Fruit fly (Drosophila melanogaster) whole organism, embryonic: ENCODE results near the gene CG14511.

ENCODE experiments used
- Aef1 ChIP-seq: fragments of 200-800 bp; sonication (Bioruptor generic); IDR thresholded peaks from 3 replicates; pipeline ENCODE4 v1.3.6; 2022; ENCODE audit warnings: missing biosample characterization, missing genetic modification characterization
- B-H2 ChIP-seq: fragments of 200-800 bp; sonication (Bioruptor generic); optimal IDR thresholded peaks from 2 replicates; lab custom pipeline; 2018; ENCODE audit warnings: missing biosample characterization, mild to moderate bottlenecking, missing genetic modification characterization
- Blimp-1 ChIP-seq: fragments of 200-800 bp; sonication (Bioruptor generic); optimal IDR thresholded peaks from 3 replicates; lab custom pipeline; 2018; ENCODE audit warnings: missing biosample characterization, missing genetic modification characterization, mild to moderate bottlenecking, moderate library complexity, missing genetic modification reagents
- CG10267 ChIP-seq: fragments of 200-800 bp; sonication (Bioruptor generic); optimal IDR thresholded peaks from 2 replicates; lab custom pipeline; 2018; ENCODE audit warnings: missing biosample characterization, mild to moderate bottlenecking, missing genetic modification characterization, moderate library complexity
- CG11398 ChIP-seq: fragments of 200-800 bp; sonication (Bioruptor generic); optimal IDR thresholded peaks from 2 replicates; lab custom pipeline; 2016; ENCODE audit warnings: missing biosample characterization, missing genetic modification characterization
- CG12236 ChIP-seq: fragments of 200-800 bp; sonication (Bioruptor generic); optimal IDR thresholded peaks from 2 replicates; lab custom pipeline; 2016; ENCODE audit warnings: missing biosample characterization, missing genetic modification characterization
- CG12299 ChIP-seq: fragments of 200-800 bp; sonication (Bioruptor generic); optimal IDR thresholded peaks from 2 replicates; lab custom pipeline; 2018; ENCODE audit warnings: missing biosample characterization, mild to moderate bottlenecking, missing genetic modification characterization
- CG12769 ChIP-seq: fragments of 200-800 bp; sonication (Bioruptor generic); optimal IDR thresholded peaks from 2 replicates; lab custom pipeline; 2019; ENCODE audit warnings: missing biosample characterization, mild to moderate bottlenecking, missing genetic modification characterization, moderate library complexity
- CG13296 ChIP-seq: fragments of 200-800 bp; sonication (Bioruptor generic); optimal IDR thresholded peaks from 3 replicates; lab custom pipeline; 2018; ENCODE audit warnings: missing biosample characterization, mild to moderate bottlenecking, missing genetic modification characterization
- CG13775 ChIP-seq: fragments of 200-800 bp; sonication (Bioruptor generic); optimal IDR thresholded peaks from 3 replicates; lab custom pipeline; 2017; ENCODE audit warnings: missing biosample characterization, mild to moderate bottlenecking, missing genetic modification characterization
- CG14667 ChIP-seq: fragments of 200-800 bp; sonication (Bioruptor generic); IDR thresholded peaks from 2 replicates; pipeline ENCODE4 v1.3.6; 2022; ENCODE audit warnings: missing biosample characterization, missing genetic modification characterization
- CG15269 ChIP-seq: fragments of 200-800 bp; sonication (Bioruptor generic); optimal IDR thresholded peaks from 2 replicates; lab custom pipeline; 2018; ENCODE audit warnings: missing biosample characterization, mild to moderate bottlenecking, missing genetic modification characterization, moderate library complexity
- CG1529 ChIP-seq: fragments of 200-800 bp; sonication (Bioruptor generic); optimal IDR thresholded peaks from 3 replicates; lab custom pipeline; 2018; ENCODE audit warnings: missing biosample characterization, missing genetic modification characterization
- CG15479 ChIP-seq: fragments of 200-800 bp; sonication (Bioruptor generic); optimal IDR thresholded peaks from 3 replicates; lab custom pipeline; 2019; ENCODE audit warnings: missing biosample characterization, mild to moderate bottlenecking, missing genetic modification characterization, moderate library complexity
- CG17361 ChIP-seq: fragments of 200-800 bp; sonication (Bioruptor generic); IDR thresholded peaks from 3 replicates; pipeline ENCODE4 v1.3.6; 2022; ENCODE audit warnings: missing biosample characterization, missing genetic modification characterization
- CG17612 ChIP-seq: fragments of 200-800 bp; sonication (Bioruptor generic); IDR thresholded peaks from 2 replicates; pipeline ENCODE4 v1.3.6; 2022; ENCODE audit warnings: missing biosample characterization, missing genetic modification characterization
- CG30403 ChIP-seq: fragments of 200-800 bp; sonication (Bioruptor generic); optimal IDR thresholded peaks from 3 replicates; lab custom pipeline; 2016; ENCODE audit warnings: missing biosample characterization, missing genetic modification characterization
- CG31388 ChIP-seq: fragments of 200-800 bp; sonication (Bioruptor generic); optimal IDR thresholded peaks from 2 replicates; lab custom pipeline; 2016; ENCODE audit warnings: missing biosample characterization, missing genetic modification characterization
- CG4617 ChIP-seq: fragments of 200-800 bp; sonication (Bioruptor generic); optimal IDR thresholded peaks from 3 replicates; lab custom pipeline; 2016; ENCODE audit warnings: missing biosample characterization, missing genetic modification characterization, borderline replicate concordance
- CG5245 ChIP-seq: fragments of 200-800 bp; sonication (Bioruptor generic); optimal IDR thresholded peaks from 3 replicates; lab custom pipeline; 2016; ENCODE audit warnings: missing biosample characterization, missing genetic modification characterization
- CG6854 ChIP-seq: fragments of 200-800 bp; sonication (Bioruptor generic); optimal IDR thresholded peaks from 3 replicates; lab custom pipeline; 2017; ENCODE audit warnings: missing biosample characterization, mild to moderate bottlenecking, missing genetic modification characterization
- CG7372 ChIP-seq: fragments of 200-800 bp; sonication (Bioruptor generic); IDR thresholded peaks from 2 replicates; pipeline ENCODE4 v1.3.6; 2022; ENCODE audit warnings: missing biosample characterization, missing genetic modification characterization
- CG7745 ChIP-seq: fragments of 200-800 bp; sonication (Bioruptor generic); optimal IDR thresholded peaks from 2 replicates; lab custom pipeline; 2018; ENCODE audit warnings: missing biosample characterization, mild to moderate bottlenecking, missing genetic modification characterization, moderate library complexity
- CG7963 ChIP-seq: fragments of 200-800 bp; sonication (Bioruptor generic); IDR thresholded peaks from 3 replicates; pipeline ENCODE4 v1.3.6; 2022; ENCODE audit warnings: missing biosample characterization, missing genetic modification characterization; ENCODE audit not compliant: partially characterized antibody
- CG8089 ChIP-seq: fragments of 200-800 bp; sonication (Bioruptor generic); optimal IDR thresholded peaks from 3 replicates; lab custom pipeline; 2016; ENCODE audit warnings: missing biosample characterization, missing genetic modification characterization
- Gsc ChIP-seq: fragments of 200-800 bp; sonication (Bioruptor generic); IDR thresholded peaks from 2 replicates; pipeline ENCODE4 v1.3.6; 2022; ENCODE audit warnings: missing biosample characterization, missing genetic modification characterization
- Hey ChIP-seq: fragments of 200-800 bp; sonication (Bioruptor generic); optimal IDR thresholded peaks from 3 replicates; lab custom pipeline; 2018; ENCODE audit warnings: missing biosample characterization, mild to moderate bottlenecking, missing genetic modification characterization
- Hmr ChIP-seq: fragments of 200-800 bp; sonication (Bioruptor generic); optimal IDR thresholded peaks from 3 replicates; lab custom pipeline; 2017; ENCODE audit warnings: mild to moderate bottlenecking, missing biosample characterization, missing genetic modification reagents, missing genetic modification characterization
- NfI ChIP-seq: fragments of 200-800 bp; sonication (Bioruptor generic); optimal IDR thresholded peaks from 3 replicates; lab custom pipeline; 2018; ENCODE audit warnings: missing biosample characterization, mild to moderate bottlenecking, missing genetic modification characterization, moderate library complexity
- Sox100B ChIP-seq: fragments of 200-800 bp; sonication (Bioruptor generic); optimal IDR thresholded peaks from 3 replicates; lab custom pipeline; 2018; ENCODE audit warnings: missing biosample characterization, mild to moderate bottlenecking, missing genetic modification characterization
- Tbp ChIP-seq: fragments of >200 bp; optimal IDR thresholded peaks from 2 replicates; lab custom pipeline; 2018; ENCODE audit warnings: missing biosample characterization, missing genetic modification characterization
- YL-1 ChIP-seq: fragments of 200-800 bp; sonication (Bioruptor generic); optimal IDR thresholded peaks from 3 replicates; lab custom pipeline; 2017; ENCODE audit warnings: missing biosample characterization, mild to moderate bottlenecking, missing genetic modification characterization
- bcd ChIP-seq: fragments of 200-800 bp; sonication (Bioruptor generic); optimal IDR thresholded peaks from 2 replicates; lab custom pipeline; 2017; ENCODE audit warnings: missing biosample characterization, mild to moderate bottlenecking, missing genetic modification characterization
- dmrt99B ChIP-seq: fragments of 200-800 bp; sonication (Bioruptor generic); optimal IDR thresholded peaks from 2 replicates; lab custom pipeline; 2018; ENCODE audit warnings: missing biosample characterization, mild to moderate bottlenecking, missing genetic modification characterization, moderate library complexity
- fru ChIP-seq: fragments of >200 bp; optimal IDR thresholded peaks from 2 replicates; lab custom pipeline; 2017
- gsb-n ChIP-seq: fragments of 200-800 bp; sonication (Bioruptor generic); optimal IDR thresholded peaks from 3 replicates; lab custom pipeline; 2018; ENCODE audit warnings: missing biosample characterization, mild to moderate bottlenecking, missing genetic modification characterization
- h ChIP-seq: fragments of >200 bp; optimal IDR thresholded peaks from 2 replicates; lab custom pipeline; 2017
- hth ChIP-seq: fragments of >200 bp; optimal IDR thresholded peaks from 2 replicates; lab custom pipeline; 2017; ENCODE audit warnings: inconsistent platforms
- ind ChIP-seq: fragments of 200-800 bp; sonication (Bioruptor generic); optimal IDR thresholded peaks from 3 replicates; lab custom pipeline; 2016; ENCODE audit warnings: missing biosample characterization, missing genetic modification characterization
- prd ChIP-seq, 3 experiments: fragments of >200 bp in 2 of 3; fragments of 200-800 bp in 1 of 3; sonication (Bioruptor generic) in 1 of 3; optimal IDR thresholded peaks in 2 of 3; IDR thresholded peaks in 1 of 3; 2 replicates in 2 of 3; 3 replicates in 1 of 3; pipeline versions ENCODE4 v1.3.6 to Lab custom; 2017 to 2022; ENCODE audit warnings: missing biosample characterization in 1 of 3, missing genetic modification characterization in 1 of 3
- rib ChIP-seq: fragments of 200-800 bp; sonication (Bioruptor generic); IDR thresholded peaks from 2 replicates; pipeline ENCODE4 v1.3.6; 2022; ENCODE audit warnings: missing biosample characterization, missing genetic modification characterization
- ro ChIP-seq: fragments of 200-800 bp; sonication (Bioruptor generic); IDR thresholded peaks from 2 replicates; pipeline ENCODE4 v1.3.6; 2022; ENCODE audit warnings: missing biosample characterization, missing genetic modification characterization
- sc ChIP-seq, 3 experiments: fragments of >200 bp in 2 of 3; fragments of 200-800 bp in 1 of 3; sonication (Bioruptor generic) in 1 of 3; optimal IDR thresholded peaks; 2 replicates in 2 of 3; 3 replicates in 1 of 3; lab custom pipeline; 2017; ENCODE audit warnings: mild to moderate bottlenecking in 1 of 3, missing biosample characterization in 1 of 3, missing genetic modification characterization in 1 of 3, missing genetic modification reagents in 1 of 3
- schlank ChIP-seq: fragments of 200-800 bp; sonication (Bioruptor generic); optimal IDR thresholded peaks from 2 replicates; lab custom pipeline; 2018; ENCODE audit warnings: missing biosample characterization, mild to moderate bottlenecking, missing genetic modification characterization
- sna ChIP-seq: fragments of 200-800 bp; sonication (Bioruptor generic); IDR thresholded peaks from 2 replicates; pipeline ENCODE4 v1.3.6; 2022; ENCODE audit warnings: missing biosample characterization, missing genetic modification characterization; ENCODE audit not compliant: partially characterized antibody
- so ChIP-seq: fragments of 200-800 bp; sonication (Bioruptor generic); IDR thresholded peaks from 3 replicates; pipeline ENCODE4 v1.3.6; 2022; ENCODE audit warnings: missing biosample characterization, missing genetic modification characterization
- sob ChIP-seq: fragments of 200-800 bp; sonication (Bioruptor generic); IDR thresholded peaks from 2 replicates; pipeline ENCODE4 v1.3.6; 2022; ENCODE audit warnings: missing biosample characterization, missing genetic modification characterization
- sqz ChIP-seq: fragments of 200-800 bp; sonication (Bioruptor generic); optimal IDR thresholded peaks from 3 replicates; lab custom pipeline; 2018; ENCODE audit warnings: missing biosample characterization, mild to moderate bottlenecking, missing genetic modification characterization
- tin ChIP-seq: fragments of 200-800 bp; sonication (Bioruptor generic); optimal IDR thresholded peaks from 3 replicates; lab custom pipeline; 2016; ENCODE audit warnings: missing biosample characterization, missing genetic modification characterization
- tx ChIP-seq: fragments of 200-800 bp; sonication (Bioruptor generic); optimal IDR thresholded peaks from 2 replicates; lab custom pipeline; 2016; ENCODE audit warnings: missing biosample characterization, missing genetic modification characterization
- vvl ChIP-seq: fragments of 200-800 bp; sonication (Bioruptor generic); IDR thresholded peaks from 2 replicates; pipeline ENCODE4 v1.3.6; 2022; ENCODE audit warnings: missing biosample characterization, missing genetic modification characterization

CG14511 gene

DNA sequence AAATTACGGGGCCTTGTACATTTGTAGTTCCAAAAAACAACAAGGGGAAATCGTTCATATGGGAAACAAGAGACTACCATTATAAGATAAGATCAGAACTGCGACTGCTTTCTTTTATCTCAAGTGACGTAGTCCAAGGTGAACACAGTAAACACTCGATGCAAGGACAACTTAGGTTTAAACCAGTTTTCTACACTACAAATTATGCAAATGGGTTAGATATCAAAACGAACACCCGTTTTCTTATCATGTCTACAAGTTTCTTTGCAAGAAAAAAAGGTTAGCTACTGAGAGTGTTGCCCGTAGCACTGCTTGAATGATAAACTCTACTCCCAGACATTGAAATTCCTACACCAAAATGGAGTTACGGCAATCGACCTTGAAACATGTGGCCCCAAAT lies 22.6 kb downstream of the CG14511 start (continued):
- TF ChIP-seq CG14667 (GFP tag; lab: Robert Waterston, UW) = peak; percentile 72
- TF ChIP-seq CG12769 = peak; percentile 79
- TF ChIP-seq rib = no peak
- TF ChIP-seq YL-1 (GFP tag; lab: Kevin White, UChicago) = no peak
- no peak for TF ChIP-seq sc (optimal IDR thresholded peaks at IDR 0.05; lab: Kevin White, UChicago)
- peak; percentile 28 for TF ChIP-seq sc (GFP tag; optimal IDR thresholded peaks at IDR 0.05; lab: Kevin White, UChicago)
- TF ChIP-seq CG11398 = peak; percentile 34
- TF ChIP-seq CG13296 (GFP tag; lab: Kevin White, UChicago) = no peak
- TF ChIP-seq CG17612 = peak; percentile 39; the same call in 1 of the 2 replicates
- TF ChIP-seq schlank (tag; lab: Kevin White, UChicago) = peak; percentile 62
- no peak for TF ChIP-seq CG6854 (GFP tag; lab: Kevin White, UChicago)
- no peak for TF ChIP-seq CG7963 (GFP tag; lab: Robert Waterston, UW)
- peak; percentile 35; the same call in 1 of the 2 replicates for TF ChIP-seq Gsc (GFP tag; lab: Robert Waterston, UW)
- TF ChIP-seq tin (GFP tag; lab: Kevin White, UChicago) = peak; percentile 32
- no peak for TF ChIP-seq CG7745 (tag; lab: Kevin White, UChicago)
- peak; percentile 34 for TF ChIP-seq CG1529 (GFP tag; lab: Kevin White, UChicago)
- TF ChIP-seq dmrt99B = no peak
- TF ChIP-seq Sox100B (GFP tag; lab: Kevin White, UChicago) = peak; percentile 24
- TF ChIP-seq CG13775 = peak; percentile 43
- TF ChIP-seq CG7372 (GFP tag; lab: Robert Waterston, UW) = peak; percentile 24; the same call in 1 of the 2 replicates
- TF ChIP-seq ro (GFP tag; lab: Robert Waterston, UW) = no peak
- no peak for TF ChIP-seq sqz (GFP tag; lab: Kevin White, UChicago)
- TF ChIP-seq CG17361 (GFP tag; lab: Robert Waterston, UW) = peak; percentile 71
- no peak for TF ChIP-seq prd (optimal IDR thresholded peaks at IDR 0.05; lab: Kevin White, UChicago)
- TF ChIP-seq prd (GFP tag; IDR thresholded peaks at IDR 0.05; lab: Robert Waterston, UW) = peak; percentile 90
- peak; percentile 69 for TF ChIP-seq CG30403 (GFP tag; lab: Kevin White, UChicago)
- TF ChIP-seq B-H2 (GFP tag; lab: Kevin White, UChicago) = no peak
- TF ChIP-seq h (lab: Kevin White, UChicago) = no peak
- peak; percentile 44; the same call in 1 of the 3 replicates for TF ChIP-seq so (GFP tag; lab: Robert Waterston, UW)
- no peak for TF ChIP-seq CG4617 (GFP tag; lab: Kevin White, UChicago)
- no peak for TF ChIP-seq Tbp (GFP tag; lab: Kevin White, UChicago)
- TF ChIP-seq CG12299 (tag; lab: Kevin White, UChicago) = no peak
- peak; percentile 70 for TF ChIP-seq Aef1 (GFP tag; lab: Robert Waterston, UW)
- no peak for TF ChIP-seq CG8089 (GFP tag; lab: Kevin White, UChicago)
- no peak for TF ChIP-seq fru (lab: Kevin White, UChicago)
- peak; percentile 58 for TF ChIP-seq NfI (GFP tag; lab: Kevin White, UChicago)
- TF ChIP-seq gsb-n = no peak
- TF ChIP-seq bcd (GFP tag; lab: Kevin White, UChicago) = peak; percentile 49
- TF ChIP-seq sob (GFP tag; lab: Robert Waterston, UW) = peak; percentile 72
- peak; percentile 40 for TF ChIP-seq CG10267
- TF ChIP-seq CG15479 (GFP tag; lab: Kevin White, UChicago) = no peak
- no peak for TF ChIP-seq Blimp-1
- no peak for TF ChIP-seq sna (GFP tag; lab: Robert Waterston, UW)
- peak; percentile 10 for TF ChIP-seq tx (GFP tag; lab: Kevin White, UChicago)
- no peak for TF ChIP-seq CG31388 (GFP tag; lab: Kevin White, UChicago)
- TF ChIP-seq Hmr (GFP tag; lab: Kevin White, UChicago) = peak; percentile 38
- TF ChIP-seq CG12236 (GFP tag; lab: Kevin White, UChicago) = peak; percentile 3
- peak; percentile 70 for TF ChIP-seq CG15269 (tag; lab: Kevin White, UChicago)
- TF ChIP-seq vvl (GFP tag; lab: Robert Waterston, UW) = peak; percentile 88
- TF ChIP-seq hth = no peak
- TF ChIP-seq Hey (tag; lab: Kevin White, UChicago) = no peak
- peak; percentile 26 for TF ChIP-seq CG5245
- TF ChIP-seq ind (GFP tag; lab: Kevin White, UChicago) = peak; percentile 69
